Fruit fly (Drosophila melanogaster) whole organism, pupa: ENCODE measurements around the gene CG14089.

Experiments used
- CG10348 ChIP-seq: fragments of 200-800 bp; sonication (Bioruptor generic); IDR thresholded peaks from 2 replicates; pipeline ENCODE4 v1.3.6; 2022; ENCODE audit warnings: missing biosample characterization, missing genetic modification characterization
- CG12605 ChIP-seq: fragments of 200-800 bp; sonication (Bioruptor generic); IDR thresholded peaks from 2 replicates; pipeline ENCODE4 v1.3.6; 2022; ENCODE audit warnings: missing biosample characterization, missing genetic modification characterization
- CG13204 ChIP-seq: fragments of 200-800 bp; sonication (Bioruptor generic); optimal IDR thresholded peaks from 2 replicates; lab custom pipeline; 2018; ENCODE audit warnings: missing biosample characterization, mild to moderate bottlenecking, missing genetic modification characterization, moderate library complexity
- CG15710 ChIP-seq: fragments of 200-800 bp; sonication (Bioruptor generic); optimal IDR thresholded peaks from 2 replicates; lab custom pipeline; 2018; ENCODE audit warnings: missing biosample characterization, mild to moderate bottlenecking, missing genetic modification characterization, moderate library complexity
- CG32121 ChIP-seq: fragments of 200-800 bp; sonication (Bioruptor generic); IDR thresholded peaks from 2 replicates; pipeline ENCODE4 v1.3.6; 2022; ENCODE audit warnings: missing biosample characterization, missing genetic modification characterization
- CG34367 ChIP-seq: fragments of 200-800 bp; sonication (Bioruptor generic); optimal IDR thresholded peaks from 2 replicates; lab custom pipeline; 2018; ENCODE audit warnings: missing biosample characterization, mild to moderate bottlenecking, missing genetic modification characterization
- CG4496 ChIP-seq: fragments of 200-800 bp; sonication (Bioruptor generic); IDR thresholded peaks from 3 replicates; pipeline ENCODE4 v1.3.6; 2022; ENCODE audit warnings: missing biosample characterization, missing genetic modification characterization
- CG8301 ChIP-seq: fragments of 200-800 bp; sonication (Bioruptor generic); optimal IDR thresholded peaks from 2 replicates; lab custom pipeline; 2018; ENCODE audit warnings: missing biosample characterization, mild to moderate bottlenecking, missing genetic modification characterization
- EcR ChIP-seq: fragments of 200-800 bp; sonication (Bioruptor generic); optimal IDR thresholded peaks from 3 replicates; lab custom pipeline; 2019; ENCODE audit warnings: missing biosample characterization, missing genetic modification characterization, mild to moderate bottlenecking, moderate library complexity, missing genetic modification reagents
- Pif1A ChIP-seq: fragments of 200-800 bp; sonication (Bioruptor generic); optimal IDR thresholded peaks from 3 replicates; lab custom pipeline; 2016; ENCODE audit warnings: missing biosample characterization, missing genetic modification characterization
- Snoo ChIP-seq: fragments of 200-800 bp; sonication (Bioruptor generic); optimal IDR thresholded peaks from 3 replicates; lab custom pipeline; 2017; ENCODE audit warnings: missing biosample characterization, mild to moderate bottlenecking, missing genetic modification characterization, inconsistent platforms
- fd96Ca ChIP-seq: fragments of 200-800 bp; sonication (Bioruptor generic); IDR thresholded peaks from 3 replicates; pipeline ENCODE4 v1.3.6; 2022; ENCODE audit warnings: missing biosample characterization, missing genetic modification characterization

dm6 chr3L:19261720-19262119 lies 18.9 kb downstream of the CG14089 start:
- TF ChIP-seq CG4496 (GFP tag; lab: Robert Waterston, UW) (no peak), CG32121 (GFP tag; lab: Robert Waterston, UW) (no peak), CG13204 (GFP tag; lab: Kevin White, UChicago) (no peak), Pif1A (GFP tag; lab: Kevin White, UChicago) (no peak), EcR (no peak), CG10348 (GFP tag; lab: Robert Waterston, UW) (no peak), Snoo (tag; lab: Kevin White, UChicago) (no peak), fd96Ca (no peak), CG8301 (tag; lab: Kevin White, UChicago) (no peak), CG34367 (no peak), CG12605 (no peak), CG15710 (no peak)
